Worm (Caenorhabditis elegans) whole organism, L1 larva: Measurements from ENCODE around the gene gst-28.

Source experiments
- aly-2 ChIP-seq: fragments of 150-350 bp; optimal IDR thresholded peaks from 2 replicates; lab custom pipeline; 2014; ENCODE audit warnings: missing biosample characterization, missing genetic modification characterization
- ama-1 ChIP-seq: fragments of 150-350 bp; optimal IDR thresholded peaks from 2 replicates; lab custom pipeline; 2014

DNA sequence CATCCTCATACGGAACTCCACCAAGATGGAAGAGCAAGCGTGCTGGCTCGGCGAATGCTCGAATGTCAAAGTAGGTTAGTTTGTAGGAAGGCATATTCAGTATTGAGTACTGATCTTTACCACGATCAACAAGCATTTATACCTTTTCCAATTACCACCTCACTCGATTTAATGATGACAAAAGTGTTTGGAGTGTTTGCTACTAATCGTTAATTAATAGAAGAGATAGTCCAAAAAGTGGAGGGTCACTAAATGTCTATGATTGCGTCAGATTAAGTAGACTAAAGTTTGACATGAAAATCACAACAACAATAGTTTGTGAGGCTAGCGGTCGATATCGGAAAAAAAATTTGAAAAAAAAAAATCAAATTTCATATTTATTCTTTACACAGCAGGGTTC is 15.8 kb upstream of the gst-28 start, which contains the start of gene gst-34:
- no peak for TF ChIP-seq ama-1 (lab: Kevin White, UChicago)
- TF ChIP-seq aly-2 (tag; lab: Kevin White, UChicago): no peak
